Worm (Caenorhabditis elegans): ENCODE results near the gene str-199.

str-199 gene

DNA sequence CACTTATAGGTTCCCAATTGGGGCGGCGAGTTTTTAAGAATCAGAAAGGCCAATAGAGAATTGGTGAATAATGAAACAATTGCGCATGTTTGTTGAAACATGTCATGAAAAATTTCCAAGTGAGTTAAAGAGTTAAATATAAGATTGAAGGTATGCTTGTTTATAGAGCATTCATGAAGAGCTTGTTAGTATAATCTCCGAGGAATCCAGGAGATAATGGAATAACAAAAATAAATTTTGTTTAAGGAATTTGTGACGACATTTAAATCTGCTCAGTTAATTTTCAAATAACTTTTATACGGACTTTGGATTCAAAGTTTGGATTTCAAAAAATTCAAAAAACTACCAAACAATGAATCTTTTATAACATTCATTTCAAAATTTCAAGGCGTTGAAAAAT lies at the start of gene str-199:
TSS of gene str-199 (minus strand) at position 101 of the 400 bp plus-strand sequence.
- no peak for TF ChIP-seq ceh-36 (tag; optimal IDR thresholded peaks at IDR 0.05)
- TF ChIP-seq hmg-4 (GFP tag; optimal IDR thresholded peaks at IDR 0.05): no peak
- no peak for TF ChIP-seq ets-7 (tag; optimal IDR thresholded peaks at IDR 0.05)
- TF ChIP-seq tra-4 (tag; optimal IDR thresholded peaks at IDR 0.05): no peak
- TF ChIP-seq tbx-37 (GFP tag; conservative IDR thresholded peaks at IDR 0.05): no peak
- no peak for TF ChIP-seq hnd-1 (tag; optimal IDR thresholded peaks at IDR 0.05)
- no peak for TF ChIP-seq pes-1 (GFP tag; IDR thresholded peaks at IDR 0.05)
- TF ChIP-seq B0310.2 (tag; optimal IDR thresholded peaks at IDR 0.05): no peak
- no peak for TF ChIP-seq scrt-1 (GFP tag; IDR thresholded peaks at IDR 0.05)
- no peak for TF ChIP-seq tbx-11 (GFP tag; IDR thresholded peaks at IDR 0.05)
- TF ChIP-seq ceh-13 (GFP tag; optimal IDR thresholded peaks at IDR 0.05): no peak
- TF ChIP-seq sea-1 (GFP tag; conservative IDR thresholded peaks at IDR 0.05): no peak

DNA sequence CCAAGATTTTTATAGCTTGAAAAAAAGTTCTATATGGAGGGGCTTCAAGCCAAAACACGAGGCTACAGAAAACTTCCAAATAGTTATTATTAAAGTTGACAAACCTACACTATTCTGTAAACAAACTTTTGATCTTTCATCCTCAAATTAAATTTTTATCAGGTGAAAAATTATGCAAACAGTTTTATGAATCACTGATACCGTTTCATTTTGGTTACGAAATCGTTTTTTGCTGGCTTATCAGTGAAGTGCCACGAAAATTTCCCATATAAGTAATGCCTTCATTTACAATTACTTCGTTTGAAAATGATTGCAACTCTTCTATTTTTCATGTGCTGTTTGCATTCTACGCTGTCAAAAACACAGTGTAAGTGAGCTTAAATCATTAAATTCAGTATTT lies 48.5 kb upstream of the str-199 start, which contains the start of gene T19C9.8:
TSS of gene T19C9.8 (plus strand) at position 299 of the 400 bp plus-strand sequence.
- TF ChIP-seq ceh-13 (GFP tag; optimal IDR thresholded peaks at IDR 0.05) (no peak), tra-4 (tag; optimal IDR thresholded peaks at IDR 0.05) (no peak), tbx-37 (GFP tag; conservative IDR thresholded peaks at IDR 0.05) (no peak), scrt-1 (GFP tag; IDR thresholded peaks at IDR 0.05) (no peak), ama-1 (optimal IDR thresholded peaks at IDR 0.05) (no peak), ceh-36 (tag; optimal IDR thresholded peaks at IDR 0.05) (no peak)

DNA sequence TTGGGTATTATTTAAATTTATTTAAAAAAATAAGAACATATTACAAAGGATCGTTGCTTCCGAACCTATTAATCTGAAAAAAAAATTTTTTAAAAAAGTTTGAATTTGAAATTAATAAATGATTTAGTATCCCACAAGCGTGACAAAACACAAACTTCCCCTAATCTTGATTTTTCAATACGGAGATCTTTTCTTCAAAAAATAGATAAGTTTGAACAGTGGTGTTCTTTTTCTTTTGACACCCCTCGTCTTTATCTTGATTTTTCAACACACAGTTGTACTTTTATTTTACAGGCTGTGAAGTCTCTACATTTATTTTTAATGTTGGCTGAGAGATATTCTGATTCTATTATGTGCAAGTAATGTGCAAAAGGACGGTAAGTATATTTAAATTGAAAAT lies 46.0 kb upstream of the str-199 start, which contains the start of gene T19C9.10:
TSS of gene T19C9.10 (plus strand) at position 248 of the 400 bp plus-strand sequence.
- TF ChIP-seq ceh-13 (GFP tag; optimal IDR thresholded peaks at IDR 0.05) (no peak), F13C5.2 (tag; optimal IDR thresholded peaks at IDR 0.05) (no peak), pes-1 (GFP tag; IDR thresholded peaks at IDR 0.05) (no peak), B0310.2 (tag; optimal IDR thresholded peaks at IDR 0.05) (no peak), tbx-11 (GFP tag; IDR thresholded peaks at IDR 0.05) (no peak), hmg-4 (GFP tag; optimal IDR thresholded peaks at IDR 0.05) (no peak), tbx-37 (GFP tag; conservative IDR thresholded peaks at IDR 0.05) (no peak), ama-1 (optimal IDR thresholded peaks at IDR 0.05) (no peak), ets-7 (tag; optimal IDR thresholded peaks at IDR 0.05) (no peak), ceh-36 (tag; optimal IDR thresholded peaks at IDR 0.05) (no peak), flt-1 (GFP tag; IDR thresholded peaks at IDR 0.05) (no peak), tra-4 (tag; optimal IDR thresholded peaks at IDR 0.05) (no peak), hmbx-1 (tag; optimal IDR thresholded peaks at IDR 0.05) (no peak), hnd-1 (tag; optimal IDR thresholded peaks at IDR 0.05) (no peak), scrt-1 (GFP tag; IDR thresholded peaks at IDR 0.05) (no peak), sea-1 (GFP tag; conservative IDR thresholded peaks at IDR 0.05) (no peak)

DNA sequence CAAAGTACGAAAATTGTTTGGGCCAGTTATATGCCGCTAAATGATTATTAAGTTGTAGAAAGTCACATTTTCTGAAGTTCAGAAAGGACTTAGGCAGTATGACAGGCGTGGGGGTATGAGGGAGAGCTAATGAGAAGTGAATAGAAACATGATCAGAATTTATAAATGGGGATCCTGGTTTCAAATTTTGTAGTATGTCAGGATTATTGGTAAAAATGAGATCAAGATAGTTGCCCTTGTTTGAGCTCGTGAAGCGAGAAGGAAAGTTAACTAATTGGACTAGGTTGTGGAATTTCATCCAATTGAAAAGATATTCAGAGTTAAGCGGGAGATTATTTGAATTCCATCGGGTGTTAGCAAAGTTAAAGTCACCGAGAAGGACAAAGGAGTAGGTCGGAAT lies 42.1 kb upstream of the str-199 start:
- TF ChIP-seq ceh-36 (tag; optimal IDR thresholded peaks at IDR 0.05): no peak
- TF ChIP-seq tbx-11 (GFP tag; IDR thresholded peaks at IDR 0.05): no peak
- TF ChIP-seq ceh-13 (GFP tag; optimal IDR thresholded peaks at IDR 0.05): no peak
- TF ChIP-seq tra-4 (tag; optimal IDR thresholded peaks at IDR 0.05): no peak
- no peak for TF ChIP-seq F13C5.2 (tag; optimal IDR thresholded peaks at IDR 0.05)
- no peak for TF ChIP-seq hmbx-1 (tag; optimal IDR thresholded peaks at IDR 0.05)
- no peak for TF ChIP-seq pes-1 (GFP tag; IDR thresholded peaks at IDR 0.05)
- TF ChIP-seq sea-1 (GFP tag; conservative IDR thresholded peaks at IDR 0.05): no peak
- TF ChIP-seq scrt-1 (GFP tag; IDR thresholded peaks at IDR 0.05): no peak
- TF ChIP-seq ama-1 (optimal IDR thresholded peaks at IDR 0.05): no peak
- TF ChIP-seq hmg-4 (GFP tag; optimal IDR thresholded peaks at IDR 0.05): no peak
- TF ChIP-seq B0310.2 (tag; optimal IDR thresholded peaks at IDR 0.05): no peak
- TF ChIP-seq aly-1 (tag; optimal IDR thresholded peaks at IDR 0.05): no peak
- TF ChIP-seq tbx-37 (GFP tag; conservative IDR thresholded peaks at IDR 0.05): no peak
- no peak for TF ChIP-seq flt-1 (GFP tag; IDR thresholded peaks at IDR 0.05)
- TF ChIP-seq ets-7 (tag; optimal IDR thresholded peaks at IDR 0.05): no peak
- no peak for TF ChIP-seq hnd-1 (tag; optimal IDR thresholded peaks at IDR 0.05)

DNA sequence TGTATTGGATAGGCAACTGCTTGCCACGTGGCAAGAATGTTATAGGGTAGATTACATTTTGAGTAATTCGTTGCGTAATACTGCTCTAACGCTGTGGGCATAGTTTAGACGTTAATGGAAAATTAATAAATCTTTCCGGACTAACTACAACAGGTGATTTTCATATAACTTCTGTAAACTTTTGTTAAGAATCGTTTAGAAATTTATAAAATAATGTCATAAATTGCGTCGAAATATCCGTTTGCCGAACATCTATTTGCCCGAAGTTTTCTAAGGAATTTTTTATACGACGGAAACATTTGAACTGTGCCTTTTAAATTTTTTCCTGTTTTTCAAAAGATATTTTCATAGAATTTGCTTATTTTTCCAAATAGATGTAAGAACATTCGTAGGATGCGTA lies 35.8 kb upstream of the str-199 start, which contains the start of gene srh-112:
TSS of gene srh-112 (minus strand) at position 101 of the 400 bp plus-strand sequence.
- TF ChIP-seq ceh-36 (tag; optimal IDR thresholded peaks at IDR 0.05) (no peak), hmbx-1 (tag; optimal IDR thresholded peaks at IDR 0.05) (no peak), hnd-1 (tag; optimal IDR thresholded peaks at IDR 0.05) (no peak), aly-1 (tag; optimal IDR thresholded peaks at IDR 0.05) (no peak), scrt-1 (GFP tag; IDR thresholded peaks at IDR 0.05) (no peak), ceh-13 (GFP tag; optimal IDR thresholded peaks at IDR 0.05) (no peak), tbx-11 (GFP tag; IDR thresholded peaks at IDR 0.05) (no peak), sea-1 (GFP tag; conservative IDR thresholded peaks at IDR 0.05) (no peak), hmg-4 (GFP tag; optimal IDR thresholded peaks at IDR 0.05) (no peak), ama-1 (optimal IDR thresholded peaks at IDR 0.05) (no peak), flt-1 (GFP tag; IDR thresholded peaks at IDR 0.05) (no peak)

DNA sequence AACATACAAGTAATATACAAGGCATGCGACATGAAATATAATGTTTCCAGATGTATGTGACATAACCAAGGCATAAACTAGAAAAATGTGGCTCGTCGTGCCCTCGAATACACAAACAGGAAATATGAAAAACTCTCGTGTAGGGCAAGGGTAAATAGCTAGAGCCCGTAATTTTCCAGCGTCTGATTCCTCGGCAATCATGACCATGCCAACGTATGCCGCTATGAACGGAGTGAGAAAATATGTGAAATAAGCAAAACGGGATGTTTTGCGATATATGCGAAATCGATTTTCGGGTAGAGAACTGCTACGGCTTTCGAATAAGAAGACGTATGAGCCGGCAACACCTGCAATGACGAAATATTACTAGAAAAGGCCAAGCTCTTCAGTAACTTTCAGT lies 35.1 kb upstream of the str-199 start, which contains the start of gene scl-25:
TSS of gene scl-25 (plus strand) at position 301 of the 400 bp plus-strand sequence.
- TF ChIP-seq ets-7 (tag; optimal IDR thresholded peaks at IDR 0.05) (no peak), flt-1 (GFP tag; IDR thresholded peaks at IDR 0.05) (no peak), sea-1 (GFP tag; conservative IDR thresholded peaks at IDR 0.05) (no peak), ceh-36 (tag; optimal IDR thresholded peaks at IDR 0.05) (no peak), tra-4 (tag; optimal IDR thresholded peaks at IDR 0.05) (no peak), scrt-1 (GFP tag; IDR thresholded peaks at IDR 0.05) (no peak), tbx-37 (GFP tag; conservative IDR thresholded peaks at IDR 0.05) (no peak), pes-1 (GFP tag; IDR thresholded peaks at IDR 0.05) (no peak), B0310.2 (tag; optimal IDR thresholded peaks at IDR 0.05) (no peak), ama-1 (optimal IDR thresholded peaks at IDR 0.05) (no peak), aly-1 (tag; optimal IDR thresholded peaks at IDR 0.05) (no peak), hmbx-1 (tag; optimal IDR thresholded peaks at IDR 0.05) (no peak)

DNA sequence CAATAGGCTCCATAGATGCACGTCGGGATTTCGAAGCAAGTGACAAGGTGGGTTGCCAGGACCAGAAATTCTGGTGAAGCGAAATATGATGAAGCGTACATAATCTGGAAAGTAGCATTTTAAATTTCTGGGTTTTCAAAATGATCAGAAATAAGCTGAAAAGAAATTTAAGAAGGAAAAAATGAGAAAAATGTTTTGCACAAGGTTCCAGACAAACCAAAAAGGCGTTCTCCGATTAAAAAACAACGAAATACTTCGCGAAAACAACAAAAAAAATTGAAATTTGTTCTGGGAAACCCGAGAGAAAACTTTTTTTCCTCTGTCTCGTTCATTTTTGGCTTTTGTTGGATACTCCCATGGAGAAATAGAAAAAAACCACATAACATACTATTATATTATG lies 33.0 kb upstream of the str-199 start, which contains the start of gene srh-252:
TSS of gene srh-252 (minus strand) at position 101 of the 400 bp plus-strand sequence.
- TF ChIP-seq sea-1 (GFP tag; conservative IDR thresholded peaks at IDR 0.05) (no peak), flt-1 (GFP tag; IDR thresholded peaks at IDR 0.05) (no peak), ceh-13 (GFP tag; optimal IDR thresholded peaks at IDR 0.05) (no peak), ceh-36 (tag; optimal IDR thresholded peaks at IDR 0.05) (no peak), tbx-37 (GFP tag; conservative IDR thresholded peaks at IDR 0.05) (no peak), pes-1 (GFP tag; IDR thresholded peaks at IDR 0.05) (no peak), ama-1 (optimal IDR thresholded peaks at IDR 0.05) (no peak), F13C5.2 (tag; optimal IDR thresholded peaks at IDR 0.05) (no peak), hmbx-1 (tag; optimal IDR thresholded peaks at IDR 0.05) (no peak), hnd-1 (tag; optimal IDR thresholded peaks at IDR 0.05) (no peak), tbx-11 (GFP tag; IDR thresholded peaks at IDR 0.05) (no peak), scrt-1 (GFP tag; IDR thresholded peaks at IDR 0.05) (no peak), hmg-4 (GFP tag; optimal IDR thresholded peaks at IDR 0.05) (no peak), tra-4 (tag; optimal IDR thresholded peaks at IDR 0.05) (no peak)
